Worm (Caenorhabditis elegans): ENCODE measurements around the gene K08D10.11.
A peak's percentile ranks its signal among the peaks of the same experiment; 100 is the strongest.
"Not testable (repeated sequence)": the region's sequence is repeated elsewhere in the genome, so short reads cannot be mapped to it uniquely, and the experiment has no call there.

The K08D10.11 gene

ce11 chrIV:4186099-4186498, at the start of gene K08D10.11:
K08D10.11 (minus strand) TSS chrIV:4186199.
- not testable (repeated sequence) for TF ChIP-seq W03F9.2, him-1, dao-5 (tag; optimal IDR thresholded peaks at IDR 0.05)

- no peak for TF ChIP-seq dao-5 (tag; optimal IDR thresholded peaks at IDR 0.05)
- TF ChIP-seq W03F9.2 (tag; optimal IDR thresholded peaks at IDR 0.05) = no peak
- no peak for TF ChIP-seq him-1 (tag; optimal IDR thresholded peaks at IDR 0.05)
Measured at ce11 chrIV:4235315-4236024, 49.5 kb upstream of the K08D10.11 start, which contains the start of the genes zipt-2.2 and dpy-13. zipt-2.2 (minus strand) TSS chrIV:4235365. dpy-13 (plus strand) TSS chrIV:4235614.

ce11 chrIV:4227917-4228316, 41.9 kb upstream of the K08D10.11 start, which contains the start of gene srbc-70:
srbc-70 (minus strand) TSS chrIV:4228017.
- TF ChIP-seq dao-5 (tag; optimal IDR thresholded peaks at IDR 0.05) = no peak
- no peak for TF ChIP-seq him-1 (tag; optimal IDR thresholded peaks at IDR 0.05)
- TF ChIP-seq W03F9.2 (tag; optimal IDR thresholded peaks at IDR 0.05) = no peak

ce11 chrIV:4225851-4226250, 39.9 kb upstream of the K08D10.11 start, which contains the start of gene srbc-71:
srbc-71 (minus strand) TSS chrIV:4225951.
- TF ChIP-seq dao-5 (tag; optimal IDR thresholded peaks at IDR 0.05) (no peak), him-1 (tag; optimal IDR thresholded peaks at IDR 0.05) (no peak), W03F9.2 (tag; optimal IDR thresholded peaks at IDR 0.05) (no peak)

ce11 chrIV:4219983-4220382, 34.0 kb upstream of the K08D10.11 start, which contains the start of gene F30B5.11:
F30B5.11 (minus strand) TSS chrIV:4220083.
- no peak for TF ChIP-seq dao-5 (tag; optimal IDR thresholded peaks at IDR 0.05)
- no peak for TF ChIP-seq him-1 (tag; optimal IDR thresholded peaks at IDR 0.05)
- TF ChIP-seq W03F9.2 (tag; optimal IDR thresholded peaks at IDR 0.05) = no peak

ce11 chrIV:4218276-4218675, 32.3 kb upstream of the K08D10.11 start:
- no peak for TF ChIP-seq dao-5 (tag; optimal IDR thresholded peaks at IDR 0.05)
- no peak for TF ChIP-seq W03F9.2 (tag; optimal IDR thresholded peaks at IDR 0.05)
- TF ChIP-seq him-1 (tag; optimal IDR thresholded peaks at IDR 0.05) = no peak

ce11 chrIV:4216099-4216894, 30.3 kb upstream of the K08D10.11 start:
- TF ChIP-seq W03F9.2 (tag; optimal IDR thresholded peaks at IDR 0.05) (no peak), him-1 (tag; optimal IDR thresholded peaks at IDR 0.05) (no peak), dao-5 (tag; optimal IDR thresholded peaks at IDR 0.05) (no peak)

- TF ChIP-seq him-1 (tag; optimal IDR thresholded peaks at IDR 0.05) (peak; percentile 20), dao-5 (tag; optimal IDR thresholded peaks at IDR 0.05) (no peak)
Measured at ce11 chrIV:4215349-4215748, 29.4 kb upstream of the K08D10.11 start.

ce11 chrIV:4212733-4213132, 26.7 kb upstream of the K08D10.11 start:
- no peak for TF ChIP-seq dao-5 (tag; optimal IDR thresholded peaks at IDR 0.05)
- no peak for TF ChIP-seq him-1 (tag; optimal IDR thresholded peaks at IDR 0.05)
- TF ChIP-seq W03F9.2 (tag; optimal IDR thresholded peaks at IDR 0.05) = no peak

- TF ChIP-seq dao-5 (tag; optimal IDR thresholded peaks at IDR 0.05) = no peak
- peak; percentile 27 for TF ChIP-seq him-1 (tag; optimal IDR thresholded peaks at IDR 0.05)
- TF ChIP-seq W03F9.2 (tag; optimal IDR thresholded peaks at IDR 0.05) = no peak
Measured at ce11 chrIV:4210868-4211267, 24.9 kb upstream of the K08D10.11 start.

ce11 chrIV:4209084-4209483, 23.1 kb upstream of the K08D10.11 start:
- no peak for TF ChIP-seq him-1 (tag; optimal IDR thresholded peaks at IDR 0.05)
- no peak for TF ChIP-seq W03F9.2 (tag; optimal IDR thresholded peaks at IDR 0.05)
- TF ChIP-seq dao-5 (tag; optimal IDR thresholded peaks at IDR 0.05) = no peak

- TF ChIP-seq W03F9.2 (tag; optimal IDR thresholded peaks at IDR 0.05) (no peak), him-1 (tag; optimal IDR thresholded peaks at IDR 0.05) (no peak), dao-5 (tag; optimal IDR thresholded peaks at IDR 0.05) (no peak)
Measured at ce11 chrIV:4207088-4207487, 21.1 kb upstream of the K08D10.11 start, which contains the start of gene osgn-1. osgn-1 (plus strand) TSS chrIV:4207388.

ce11 chrIV:4204275-4204674, 18.3 kb upstream of the K08D10.11 start, which contains the start of gene pax-2:
pax-2 (minus strand) TSS chrIV:4204375.
- TF ChIP-seq dao-5 (tag; optimal IDR thresholded peaks at IDR 0.05) (no peak), W03F9.2 (tag; optimal IDR thresholded peaks at IDR 0.05) (no peak), him-1 (tag; optimal IDR thresholded peaks at IDR 0.05) (no peak)

- not testable (repeated sequence) for TF ChIP-seq W03F9.2, him-1, dao-5 (tag; optimal IDR thresholded peaks at IDR 0.05)
Measured at ce11 chrIV:4197167-4197566, 11.2 kb upstream of the K08D10.11 start, which contains the start of gene cyp-25A6. cyp-25A6 (plus strand) TSS chrIV:4197467.
